Worm (Caenorhabditis elegans): ENCODE measurements around the gene C34E7.3.

Gene C34E7.3

ce11 chrX:12934768-12935167, 4.7 kb downstream of the C34E7.3 start, which contains the start of gene gmap-1:
Gene gmap-1 (minus strand): TSS chrX:12934978.
- TF ChIP-seq tab-1 (GFP tag; IDR thresholded peaks at IDR 0.05) (no peak), flt-1 (GFP tag; IDR thresholded peaks at IDR 0.05) (no peak), ztf-23 (GFP tag; IDR thresholded peaks at IDR 0.05) (no peak)

DNA sequence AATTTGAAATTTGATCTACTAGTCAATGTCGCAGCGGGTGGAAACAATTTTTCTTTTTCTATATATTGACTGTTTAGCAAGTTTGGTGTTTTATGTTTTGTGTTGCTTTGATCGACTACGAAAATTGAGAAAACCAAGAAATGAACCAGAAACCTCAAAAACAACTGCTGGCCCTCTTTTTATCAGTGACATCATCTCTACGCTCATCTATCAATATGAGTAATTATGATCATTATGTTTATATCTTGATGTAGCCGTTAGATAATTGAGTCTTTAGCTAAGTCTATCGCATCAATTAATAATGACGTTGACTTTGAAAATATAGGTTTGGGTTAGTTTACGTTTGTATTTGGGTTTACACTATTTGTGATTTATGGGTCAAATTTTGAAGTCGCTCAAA, 5.6 kb downstream of the C34E7.3 start:
- TF ChIP-seq cog-1 (tag; optimal IDR thresholded peaks at IDR 0.05): no peak
- TF ChIP-seq flt-1 (GFP tag; IDR thresholded peaks at IDR 0.05): no peak
- no peak for TF ChIP-seq ztf-29 (GFP tag; IDR thresholded peaks at IDR 0.05)
- no peak for TF ChIP-seq tab-1 (GFP tag; IDR thresholded peaks at IDR 0.05)
- TF ChIP-seq T22C8.4 (GFP tag; IDR thresholded peaks at IDR 0.05): no peak
- no peak for TF ChIP-seq ztf-23 (GFP tag; IDR thresholded peaks at IDR 0.05)
- TF ChIP-seq med-1 (GFP tag; optimal IDR thresholded peaks at IDR 0.05; ENCODE audit: insufficient read depth): no peak
- no peak for TF ChIP-seq ref-1 (GFP tag; conservative IDR thresholded peaks at IDR 0.05)
- TF ChIP-seq klf-2 (GFP tag; conservative IDR thresholded peaks at IDR 0.05): no peak

DNA sequence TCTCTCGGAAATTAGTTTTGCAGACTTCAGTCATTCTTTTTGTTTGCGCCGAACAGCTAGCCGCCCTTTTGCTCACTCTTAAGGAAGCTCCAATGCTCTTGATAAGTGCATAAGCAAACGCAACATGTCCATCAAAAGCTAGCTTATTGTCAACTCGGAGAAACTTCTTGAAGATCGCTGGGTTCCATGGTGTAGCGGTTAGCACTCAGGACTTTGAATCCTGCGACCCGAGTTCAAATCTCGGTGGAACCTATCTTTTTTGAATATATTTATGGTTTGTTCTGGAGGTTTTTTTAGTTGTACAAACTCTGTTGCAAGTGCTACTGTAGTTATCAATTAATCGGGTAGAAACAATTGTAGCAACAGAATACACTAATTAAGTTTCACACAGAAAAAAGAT, 7.5 kb downstream of the C34E7.3 start:
- TF ChIP-seq T22C8.4 (GFP tag; IDR thresholded peaks at IDR 0.05): no peak
- TF ChIP-seq flt-1 (GFP tag; IDR thresholded peaks at IDR 0.05): no peak

DNA sequence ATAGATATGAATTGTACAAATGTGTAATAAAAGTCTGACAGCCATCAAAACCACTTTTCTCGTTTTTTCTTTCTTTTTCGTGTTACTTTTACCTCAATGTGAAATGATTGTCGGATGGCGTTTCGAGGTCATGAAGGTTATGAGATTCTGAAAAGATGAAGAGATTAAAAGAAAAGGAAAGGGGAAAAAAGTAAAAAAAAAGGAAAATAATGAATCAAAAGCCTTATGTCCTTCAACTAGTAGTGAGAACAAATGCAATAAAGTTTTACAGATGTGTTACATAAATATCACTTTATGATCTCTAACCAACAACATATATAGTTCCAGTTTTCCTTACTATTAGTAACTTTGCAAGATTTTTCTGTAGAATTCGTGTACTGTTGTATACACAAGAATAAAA, 10.8 kb downstream of the C34E7.3 start, which contains the start of gene gmap-3:
gmap-3 (minus strand) TSS at position 148 of the 400 bp plus-strand sequence.
- no peak for TF ChIP-seq T22C8.4 (GFP tag; IDR thresholded peaks at IDR 0.05)
- TF ChIP-seq ztf-29 (GFP tag; IDR thresholded peaks at IDR 0.05): no peak
- TF ChIP-seq flt-1 (GFP tag; IDR thresholded peaks at IDR 0.05): no peak
- no peak for TF ChIP-seq tab-1 (GFP tag; IDR thresholded peaks at IDR 0.05)
- TF ChIP-seq med-1 (GFP tag; optimal IDR thresholded peaks at IDR 0.05; ENCODE audit: insufficient read depth): no peak
- no peak for TF ChIP-seq ztf-23 (GFP tag; IDR thresholded peaks at IDR 0.05)
- TF ChIP-seq klf-2 (GFP tag; conservative IDR thresholded peaks at IDR 0.05): no peak
- no peak for TF ChIP-seq ref-1 (GFP tag; conservative IDR thresholded peaks at IDR 0.05)
- TF ChIP-seq cog-1 (tag; optimal IDR thresholded peaks at IDR 0.05): no peak

- TF ChIP-seq tab-1 (GFP tag; IDR thresholded peaks at IDR 0.05) (0 out of 2 replicates have a peak, but pooled peaks have one; percentile 25), ztf-23 (GFP tag; IDR thresholded peaks at IDR 0.05) (no peak)
Measured at ce11 chrX:12942296-12942695, 12.2 kb downstream of the C34E7.3 start.

DNA sequence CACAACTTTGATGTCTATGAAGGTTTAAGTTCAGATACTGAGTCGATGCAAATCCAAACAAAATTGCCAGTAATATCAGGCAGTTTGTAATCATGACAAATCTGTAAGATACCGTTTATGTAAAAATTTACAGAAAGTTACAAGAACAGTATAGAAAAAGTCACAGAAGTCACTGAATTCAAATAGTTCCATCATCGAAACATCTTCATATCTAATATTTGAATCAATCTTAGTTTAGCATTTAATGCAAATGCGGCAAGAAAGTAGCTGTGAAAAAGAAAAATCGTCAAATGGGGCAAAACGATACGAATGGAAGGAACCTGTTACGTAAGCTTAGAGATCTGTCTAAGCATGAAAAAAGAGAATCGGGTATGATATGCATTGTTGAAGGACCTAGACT, 13.1 kb downstream of the C34E7.3 start, which contains the start of gene gmap-2:
gmap-2 (minus strand) TSS at position 101 of the 400 bp plus-strand sequence.
- TF ChIP-seq klf-2 (GFP tag; conservative IDR thresholded peaks at IDR 0.05) (no peak), T22C8.4 (GFP tag; IDR thresholded peaks at IDR 0.05) (no peak), ztf-29 (GFP tag; IDR thresholded peaks at IDR 0.05) (no peak), flt-1 (GFP tag; IDR thresholded peaks at IDR 0.05) (no peak), med-1 (GFP tag; optimal IDR thresholded peaks at IDR 0.05; ENCODE audit: insufficient read depth) (no peak), ref-1 (GFP tag; conservative IDR thresholded peaks at IDR 0.05) (no peak), ztf-23 (GFP tag; IDR thresholded peaks at IDR 0.05) (no peak), cog-1 (tag; optimal IDR thresholded peaks at IDR 0.05) (no peak), tab-1 (GFP tag; IDR thresholded peaks at IDR 0.05) (no peak)

DNA sequence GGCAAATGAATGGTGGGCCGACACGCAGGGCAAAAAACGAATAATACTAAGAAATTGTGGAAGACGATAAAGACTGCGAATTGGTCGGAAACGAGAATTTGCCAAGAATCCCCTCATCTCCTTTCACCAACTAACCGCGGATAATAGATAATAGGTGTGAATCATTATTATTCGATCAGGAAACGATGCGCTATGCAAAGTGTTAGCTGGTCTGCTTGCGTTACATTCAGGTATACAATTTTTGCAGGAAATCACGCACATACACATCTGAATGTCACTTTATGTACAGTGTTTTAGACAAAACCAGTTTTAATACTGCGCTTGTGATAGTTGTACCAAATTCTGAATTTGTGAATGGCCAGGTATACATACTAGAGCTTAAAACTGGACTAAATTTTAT, 14.6 kb downstream of the C34E7.3 start:
- no peak for TF ChIP-seq klf-2 (GFP tag; conservative IDR thresholded peaks at IDR 0.05)
- TF ChIP-seq T22C8.4 (GFP tag; IDR thresholded peaks at IDR 0.05): no peak
- no peak for TF ChIP-seq med-1 (GFP tag; optimal IDR thresholded peaks at IDR 0.05; ENCODE audit: insufficient read depth)
- no peak for TF ChIP-seq cog-1 (tag; optimal IDR thresholded peaks at IDR 0.05)
- TF ChIP-seq tab-1 (GFP tag; IDR thresholded peaks at IDR 0.05): no peak
- TF ChIP-seq ztf-23 (GFP tag; IDR thresholded peaks at IDR 0.05): no peak
- TF ChIP-seq ztf-29 (GFP tag; IDR thresholded peaks at IDR 0.05): no peak
- TF ChIP-seq ref-1 (GFP tag; conservative IDR thresholded peaks at IDR 0.05): no peak
- no peak for TF ChIP-seq flt-1 (GFP tag; IDR thresholded peaks at IDR 0.05)

DNA sequence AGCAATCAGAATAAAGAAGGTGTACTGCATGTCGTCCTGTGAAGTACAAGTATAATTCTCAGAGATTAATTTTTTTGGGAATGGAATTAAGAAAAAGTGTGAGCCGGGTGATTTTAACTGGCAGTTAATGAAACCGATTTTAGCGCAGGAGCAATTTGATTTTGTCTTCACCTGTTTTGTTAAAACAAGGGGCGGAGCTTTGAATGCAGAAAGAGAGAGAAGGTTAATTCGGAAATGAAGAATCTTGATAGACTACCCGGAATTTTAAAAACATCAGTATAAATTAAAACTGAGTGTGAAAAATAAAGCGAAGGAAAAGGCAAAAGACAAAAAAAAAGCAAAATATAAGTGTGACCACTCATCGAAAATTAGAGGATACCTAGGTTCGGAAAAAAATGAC, 16.5 kb downstream of the C34E7.3 start, which contains the start of gene C05E7.3:
C05E7.3 (minus strand) TSS at position 101 of the 400 bp plus-strand sequence.
- TF ChIP-seq klf-2 (GFP tag; conservative IDR thresholded peaks at IDR 0.05): no peak
- no peak for TF ChIP-seq flt-1 (GFP tag; IDR thresholded peaks at IDR 0.05)
- TF ChIP-seq ztf-23 (GFP tag; IDR thresholded peaks at IDR 0.05): no peak
- no peak for TF ChIP-seq tab-1 (GFP tag; IDR thresholded peaks at IDR 0.05)
- TF ChIP-seq ztf-29 (GFP tag; IDR thresholded peaks at IDR 0.05): no peak
- TF ChIP-seq med-1 (GFP tag; optimal IDR thresholded peaks at IDR 0.05; ENCODE audit: insufficient read depth): no peak
- no peak for TF ChIP-seq cog-1 (tag; optimal IDR thresholded peaks at IDR 0.05)
- no peak for TF ChIP-seq T22C8.4 (GFP tag; IDR thresholded peaks at IDR 0.05)
- no peak for TF ChIP-seq ref-1 (GFP tag; conservative IDR thresholded peaks at IDR 0.05)

- no peak for TF ChIP-seq cog-1 (tag; optimal IDR thresholded peaks at IDR 0.05)
- no peak for TF ChIP-seq tab-1 (GFP tag; IDR thresholded peaks at IDR 0.05)
- no peak for TF ChIP-seq ztf-29 (GFP tag; IDR thresholded peaks at IDR 0.05)
- TF ChIP-seq ztf-23 (GFP tag; IDR thresholded peaks at IDR 0.05): no peak
- TF ChIP-seq ref-1 (GFP tag; conservative IDR thresholded peaks at IDR 0.05): no peak
- TF ChIP-seq T22C8.4 (GFP tag; IDR thresholded peaks at IDR 0.05): no peak
- no peak for TF ChIP-seq med-1 (GFP tag; optimal IDR thresholded peaks at IDR 0.05; ENCODE audit: insufficient read depth)
- TF ChIP-seq flt-1 (GFP tag; IDR thresholded peaks at IDR 0.05): no peak
- no peak for TF ChIP-seq klf-2 (GFP tag; conservative IDR thresholded peaks at IDR 0.05)
Measured at ce11 chrX:12951175-12951574, 21.1 kb downstream of the C34E7.3 start.

DNA sequence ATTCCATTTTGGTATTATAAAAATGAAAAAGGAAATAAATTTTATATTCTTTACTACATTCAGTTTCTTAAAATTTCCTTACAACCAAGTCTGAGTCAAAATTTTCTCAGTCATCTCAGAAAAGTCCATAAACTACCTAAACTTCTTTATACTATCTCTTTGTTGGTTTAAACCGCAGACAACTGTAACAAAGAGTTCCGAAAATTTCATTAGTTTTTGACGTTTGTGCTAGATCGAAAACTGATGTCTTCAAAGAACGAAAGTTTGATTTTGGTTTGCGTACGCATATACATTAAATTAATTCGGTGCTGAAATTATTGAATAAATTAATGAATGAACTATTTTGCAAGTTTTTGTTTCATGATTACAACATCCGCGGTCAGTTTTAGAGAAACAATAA, 28.8 kb downstream of the C34E7.3 start:
- TF ChIP-seq med-1 (GFP tag; optimal IDR thresholded peaks at IDR 0.05; ENCODE audit: insufficient read depth) (no peak), ref-1 (GFP tag; conservative IDR thresholded peaks at IDR 0.05) (no peak), flt-1 (GFP tag; IDR thresholded peaks at IDR 0.05) (no peak), ztf-23 (GFP tag; IDR thresholded peaks at IDR 0.05) (no peak), cog-1 (tag; optimal IDR thresholded peaks at IDR 0.05) (no peak), klf-2 (GFP tag; conservative IDR thresholded peaks at IDR 0.05) (no peak), tab-1 (GFP tag; IDR thresholded peaks at IDR 0.05) (no peak), T22C8.4 (GFP tag; IDR thresholded peaks at IDR 0.05) (no peak), ztf-29 (GFP tag; IDR thresholded peaks at IDR 0.05) (no peak)

Data from whole organism, midembryonic.